Fruit fly (Drosophila melanogaster) whole organism, pupa: Measurements from ENCODE around the gene CG43678.

ENCODE experiments used
- CG10348 ChIP-seq: fragments of 200-800 bp; sonication (Bioruptor generic); IDR thresholded peaks from 2 replicates; pipeline ENCODE4 v1.3.6; 2022; ENCODE audit warnings: missing biosample characterization, missing genetic modification characterization
- CG13204 ChIP-seq: fragments of 200-800 bp; sonication (Bioruptor generic); optimal IDR thresholded peaks from 2 replicates; lab custom pipeline; 2018; ENCODE audit warnings: missing biosample characterization, mild to moderate bottlenecking, missing genetic modification characterization, moderate library complexity
- CG14655 ChIP-seq: fragments of 200-800 bp; sonication (Bioruptor generic); optimal IDR thresholded peaks from 3 replicates; lab custom pipeline; 2017; ENCODE audit warnings: mild to moderate bottlenecking, missing biosample characterization, missing genetic modification reagents, missing genetic modification characterization
- CG15710 ChIP-seq: fragments of 200-800 bp; sonication (Bioruptor generic); optimal IDR thresholded peaks from 2 replicates; lab custom pipeline; 2018; ENCODE audit warnings: missing biosample characterization, mild to moderate bottlenecking, missing genetic modification characterization, moderate library complexity
- CG8159 ChIP-seq: fragments of 200-800 bp; sonication (Bioruptor generic); optimal IDR thresholded peaks from 3 replicates; lab custom pipeline; 2018; ENCODE audit warnings: missing biosample characterization, mild to moderate bottlenecking, missing genetic modification characterization, moderate library complexity
- CG8301 ChIP-seq: fragments of 200-800 bp; sonication (Bioruptor generic); optimal IDR thresholded peaks from 2 replicates; lab custom pipeline; 2018; ENCODE audit warnings: missing biosample characterization, mild to moderate bottlenecking, missing genetic modification characterization
- CG9948 ChIP-seq: fragments of 200-800 bp; sonication (Bioruptor generic); optimal IDR thresholded peaks from 2 replicates; lab custom pipeline; 2018; ENCODE audit warnings: missing biosample characterization, mild to moderate bottlenecking, missing genetic modification characterization, moderate library complexity
- EcR ChIP-seq: fragments of 200-800 bp; sonication (Bioruptor generic); optimal IDR thresholded peaks from 3 replicates; lab custom pipeline; 2019; ENCODE audit warnings: missing biosample characterization, missing genetic modification characterization, mild to moderate bottlenecking, moderate library complexity, missing genetic modification reagents
- Ets98B ChIP-seq: fragments of 200-800 bp; sonication (Bioruptor generic); IDR thresholded peaks from 2 replicates; pipeline ENCODE4 v1.3.6; 2022; ENCODE audit warnings: missing biosample characterization, missing genetic modification characterization
- Pif1A ChIP-seq: fragments of 200-800 bp; sonication (Bioruptor generic); optimal IDR thresholded peaks from 3 replicates; lab custom pipeline; 2016; ENCODE audit warnings: missing biosample characterization, missing genetic modification characterization
- Pif1B ChIP-seq: fragments of 200-800 bp; sonication (Bioruptor generic); optimal IDR thresholded peaks from 3 replicates; lab custom pipeline; 2016; ENCODE audit warnings: missing biosample characterization, missing genetic modification characterization
- Snoo ChIP-seq: fragments of 200-800 bp; sonication (Bioruptor generic); optimal IDR thresholded peaks from 3 replicates; lab custom pipeline; 2017; ENCODE audit warnings: missing biosample characterization, mild to moderate bottlenecking, missing genetic modification characterization, inconsistent platforms
- gl ChIP-seq: fragments of 200-800 bp; sonication (Bioruptor generic); optimal IDR thresholded peaks from 2 replicates; lab custom pipeline; 2018; ENCODE audit warnings: missing biosample characterization, mild to moderate bottlenecking, missing genetic modification characterization
- rn ChIP-seq: fragments of 200-800 bp; sonication (Bioruptor generic); IDR thresholded peaks from 2 replicates; pipeline ENCODE4 v1.3.6; 2022; ENCODE audit warnings: missing biosample characterization, missing genetic modification characterization

DNA sequence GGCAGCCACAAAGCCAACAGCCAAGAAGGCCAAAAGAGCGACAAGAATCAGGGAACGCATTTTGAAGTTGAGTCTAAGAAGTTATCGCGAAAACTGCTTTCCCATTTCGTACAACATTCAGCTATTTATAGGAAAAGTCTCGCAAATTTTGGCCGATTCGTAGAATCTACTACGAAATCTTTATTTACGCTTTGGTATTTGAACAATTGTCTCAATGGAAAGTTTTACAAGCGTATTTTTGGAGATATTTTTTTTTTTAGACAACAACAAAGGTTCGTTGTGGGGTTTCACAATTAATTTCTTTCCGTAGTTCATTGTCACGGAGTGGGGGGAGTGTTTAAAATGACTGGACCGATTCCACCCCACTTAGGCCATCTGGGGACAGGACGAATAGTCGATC, 1.4 kb upstream of the CG43678 start, which contains the start of gene CG12310:
- TF ChIP-seq Pif1B (GFP tag; lab: Kevin White, UChicago) = no peak
- TF ChIP-seq CG9948 (tag; lab: Kevin White, UChicago) = no peak
- no peak for TF ChIP-seq CG14655
- no peak for TF ChIP-seq Pif1A
- no peak for TF ChIP-seq gl (tag; lab: Kevin White, UChicago)
- no peak for TF ChIP-seq Snoo (tag; lab: Kevin White, UChicago)
- TF ChIP-seq CG10348 (GFP tag; lab: Robert Waterston, UW) = no peak
- TF ChIP-seq CG8159 (tag; lab: Kevin White, UChicago) = no peak
- TF ChIP-seq EcR (GFP tag; lab: Kevin White, UChicago) = no peak
- TF ChIP-seq CG8301 (tag; lab: Kevin White, UChicago) = no peak
- no peak for TF ChIP-seq CG15710
- TF ChIP-seq CG13204 (GFP tag; lab: Kevin White, UChicago) = no peak
- no peak for TF ChIP-seq rn (GFP tag; lab: Robert Waterston, UW)
- no peak for TF ChIP-seq Ets98B (GFP tag; lab: Robert Waterston, UW)
